Worm (Caenorhabditis elegans) whole organism, L1 larva: ENCODE results near the gene B0035.21.

ENCODE experiments used
- ces-1 ChIP-seq: fragments of 150-350 bp; optimal IDR thresholded peaks from 2 replicates; lab custom pipeline; 2014; ENCODE audit warnings: missing biosample characterization, missing genetic modification reagents, missing genetic modification characterization
- nhr-237 ChIP-seq: fragments of 150-350 bp; optimal IDR thresholded peaks from 2 replicates; lab custom pipeline; 2014; ENCODE audit warnings: missing biosample characterization, missing genetic modification characterization

DNA sequence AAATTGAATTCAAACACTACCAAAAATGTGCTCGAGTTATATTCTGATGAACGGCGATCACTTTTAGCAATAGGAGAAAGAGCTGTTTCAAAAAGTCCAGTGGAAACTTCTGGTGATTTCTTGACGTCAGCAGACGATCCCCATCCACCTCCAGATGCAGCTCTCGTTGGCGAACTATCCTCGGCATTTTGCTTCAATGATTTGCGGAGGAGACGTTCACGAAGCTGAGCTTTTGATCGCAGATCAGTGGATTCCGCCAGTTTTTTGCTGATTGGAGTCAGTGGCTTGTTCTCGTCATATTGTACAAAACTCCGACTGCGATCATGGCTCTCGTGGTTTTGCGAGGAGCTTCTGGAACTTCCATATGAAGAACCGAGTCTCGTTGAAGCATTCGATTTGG lies 9.1 kb downstream of the B0035.21 start:
- no peak for TF ChIP-seq ces-1 (GFP tag; lab: Kevin White, UChicago)
- TF ChIP-seq nhr-237 = no peak
